Fruit fly (Drosophila melanogaster) whole organism, embryonic: Measurements from ENCODE around the gene BRWD3.

ENCODE experiments used
- Atf3 ChIP-seq: fragments of 200-800 bp; sonication (Bioruptor generic); optimal IDR thresholded peaks from 3 replicates; lab custom pipeline; 2016; ENCODE audit warnings: missing biosample characterization, missing genetic modification characterization
- Blimp-1 ChIP-seq: fragments of 200-800 bp; sonication (Bioruptor generic); optimal IDR thresholded peaks from 3 replicates; lab custom pipeline; 2018; ENCODE audit warnings: missing biosample characterization, missing genetic modification characterization, mild to moderate bottlenecking, moderate library complexity, missing genetic modification reagents
- CG11504 ChIP-seq: fragments of 200-800 bp; sonication (Bioruptor generic); optimal IDR thresholded peaks from 3 replicates; lab custom pipeline; 2019; ENCODE audit warnings: missing biosample characterization, mild to moderate bottlenecking, missing genetic modification characterization, moderate library complexity
- CG12391 ChIP-seq: fragments of 200-800 bp; sonication (Bioruptor generic); optimal IDR thresholded peaks from 3 replicates; lab custom pipeline; 2018; ENCODE audit warnings: missing biosample characterization, mild to moderate bottlenecking, missing genetic modification characterization, moderate library complexity
- CG18262 ChIP-seq: fragments of 200-800 bp; optimal IDR thresholded peaks from 3 replicates; lab custom pipeline; 2019; ENCODE audit warnings: missing biosample characterization, mild to moderate bottlenecking, missing genetic modification characterization, moderate library complexity
- CG1832 ChIP-seq: fragments of 200-800 bp; sonication (Bioruptor generic); optimal IDR thresholded peaks from 2 replicates; lab custom pipeline; 2017; ENCODE audit warnings: missing biosample characterization, mild to moderate bottlenecking, missing genetic modification characterization, inconsistent platforms
- CG18599 ChIP-seq: fragments of 200-800 bp; sonication (Bioruptor generic); optimal IDR thresholded peaks from 3 replicates; lab custom pipeline; 2017; ENCODE audit warnings: missing biosample characterization, missing genetic modification characterization, mild to moderate bottlenecking, moderate library complexity, missing genetic modification reagents
- CG3065 ChIP-seq: fragments of 200-800 bp; sonication (Bioruptor generic); optimal IDR thresholded peaks from 2 replicates; lab custom pipeline; 2016; ENCODE audit warnings: missing biosample characterization, missing genetic modification characterization
- CG34376 ChIP-seq: fragments of 200-800 bp; sonication (Bioruptor generic); optimal IDR thresholded peaks from 2 replicates; lab custom pipeline; 2018; ENCODE audit warnings: missing biosample characterization, mild to moderate bottlenecking, missing genetic modification characterization
- CG3847 ChIP-seq: fragments of 200-800 bp; sonication (Bioruptor generic); IDR thresholded peaks from 2 replicates; pipeline ENCODE4 v1.3.6; 2022; ENCODE audit warnings: missing biosample characterization, missing genetic modification characterization
- CG3995 ChIP-seq: fragments of 200-800 bp; sonication (Bioruptor generic); optimal IDR thresholded peaks from 3 replicates; lab custom pipeline; 2016; ENCODE audit warnings: missing biosample characterization, missing genetic modification characterization
- CG5953 ChIP-seq: fragments of 200-800 bp; sonication (Bioruptor generic); IDR thresholded peaks from 2 replicates; pipeline ENCODE4 v1.3.6; 2022; ENCODE audit warnings: missing biosample characterization, missing genetic modification characterization
- CG6175 ChIP-seq: fragments of 200-800 bp; sonication (Bioruptor generic); IDR thresholded peaks from 3 replicates; pipeline ENCODE4 v1.3.6; 2022; ENCODE audit warnings: missing biosample characterization, missing genetic modification characterization
- CG7963 ChIP-seq: fragments of 200-800 bp; sonication (Bioruptor generic); IDR thresholded peaks from 3 replicates; pipeline ENCODE4 v1.3.6; 2022; ENCODE audit warnings: missing biosample characterization, missing genetic modification characterization; ENCODE audit not compliant: partially characterized antibody
- CG7987 ChIP-seq: fragments of 200-800 bp; sonication (Bioruptor generic); optimal IDR thresholded peaks from 2 replicates; lab custom pipeline; 2018; ENCODE audit warnings: missing biosample characterization, mild to moderate bottlenecking, missing genetic modification characterization, moderate library complexity
- CHES-1-like ChIP-seq: fragments of 200-800 bp; sonication (Bioruptor generic); optimal IDR thresholded peaks from 2 replicates; lab custom pipeline; 2016; ENCODE audit warnings: missing biosample characterization, missing genetic modification characterization
- Dbx ChIP-seq: fragments of 200-800 bp; sonication (Bioruptor generic); IDR thresholded peaks from 3 replicates; pipeline ENCODE4 v1.3.6; 2022; ENCODE audit warnings: missing biosample characterization, missing genetic modification characterization
- Eip74EF ChIP-seq, 2 experiments: fragments of 200-800 bp in 1 of 2; fragments of >200 bp in 1 of 2; sonication (Bioruptor generic) in 1 of 2; optimal IDR thresholded peaks; 2 replicates each; lab custom pipeline; 2017 to 2019; ENCODE audit warnings: missing biosample characterization in 2 of 2, missing genetic modification characterization in 2 of 2, mild to moderate bottlenecking in 1 of 2, moderate library complexity in 1 of 2
- Gug ChIP-seq: fragments of 200-800 bp; sonication (Bioruptor generic); IDR thresholded peaks from 4 replicates; pipeline ENCODE4 v1.3.6; 2022; ENCODE audit warnings: missing biosample characterization, missing genetic modification characterization
- HLHmδ ChIP-seq: fragments of 200-800 bp; sonication (Bioruptor generic); optimal IDR thresholded peaks from 2 replicates; lab custom pipeline; 2018; ENCODE audit warnings: missing biosample characterization, mild to moderate bottlenecking, missing genetic modification characterization, moderate library complexity
- Med ChIP-seq: fragments of 200-800 bp; sonication (Bioruptor generic); peaks from one replicate; lab custom pipeline; 2016; ENCODE audit warnings: missing biosample characterization, missing genetic modification characterization, mild to moderate bottlenecking, inconsistent platforms, moderate library complexity
- Myb ChIP-seq: fragments of 200-800 bp; sonication (Bioruptor generic); optimal IDR thresholded peaks from 2 replicates; lab custom pipeline; 2016; ENCODE audit warnings: missing biosample characterization, missing genetic modification characterization
- Sry-δ ChIP-seq: fragments of 200-800 bp; sonication (Bioruptor generic); optimal IDR thresholded peaks from 2 replicates; lab custom pipeline; 2016; ENCODE audit warnings: missing biosample characterization, missing genetic modification characterization
- Stat92E ChIP-seq, 3 experiments: fragments of >200 bp in 2 of 3; fragments of 200-800 bp in 1 of 3; sonication (Bioruptor generic) in 1 of 3; optimal IDR thresholded peaks; 2 replicates each; lab custom pipeline; 2017 to 2019; ENCODE audit warnings: missing biosample characterization in 3 of 3, missing genetic modification characterization in 3 of 3, mild to moderate bottlenecking in 1 of 3, moderate library complexity in 1 of 3
- ara ChIP-seq: fragments of 200-800 bp; sonication (Bioruptor generic); IDR thresholded peaks from 2 replicates; pipeline ENCODE4 v1.3.6; 2022; ENCODE audit warnings: missing biosample characterization, missing genetic modification characterization
- ase ChIP-seq: fragments of 200-800 bp; sonication (Bioruptor generic); IDR thresholded peaks from 3 replicates; pipeline ENCODE4 v1.3.6; 2022; ENCODE audit warnings: missing biosample characterization, missing genetic modification characterization
- ato ChIP-seq: fragments of 200-800 bp; sonication (Bioruptor generic); IDR thresholded peaks from 2 replicates; pipeline ENCODE4 v1.3.6; 2022; ENCODE audit warnings: missing biosample characterization, missing genetic modification characterization; ENCODE audit not compliant: partially characterized antibody
- cas ChIP-seq: fragments of 200-800 bp; sonication (Bioruptor generic); IDR thresholded peaks from 2 replicates; pipeline ENCODE4 v1.3.6; 2022; ENCODE audit warnings: missing biosample characterization, missing genetic modification characterization
- croc ChIP-seq: fragments of 200-800 bp; sonication (Bioruptor generic); conservative IDR thresholded peaks from 3 replicates; pipeline ENCODE4 v1.3.6; 2022; ENCODE audit warnings: missing biosample characterization, missing genetic modification characterization
- da ChIP-seq: fragments of 200-800 bp; sonication (Bioruptor generic); optimal IDR thresholded peaks from 2 replicates; lab custom pipeline; 2016; ENCODE audit warnings: missing biosample characterization, missing genetic modification characterization
- dmrt99B ChIP-seq: fragments of 200-800 bp; sonication (Bioruptor generic); optimal IDR thresholded peaks from 2 replicates; lab custom pipeline; 2018; ENCODE audit warnings: missing biosample characterization, mild to moderate bottlenecking, missing genetic modification characterization, moderate library complexity
- en ChIP-seq: fragments of 200-800 bp; sonication (Bioruptor generic); optimal IDR thresholded peaks from 2 replicates; lab custom pipeline; 2016; ENCODE audit warnings: missing biosample characterization, missing genetic modification characterization
- eyg ChIP-seq: fragments of 200-800 bp; sonication (Bioruptor generic); optimal IDR thresholded peaks from 3 replicates; lab custom pipeline; 2016; ENCODE audit warnings: missing biosample characterization, missing genetic modification characterization
- fu2 ChIP-seq: fragments of 200-800 bp; sonication (Bioruptor generic); optimal IDR thresholded peaks from 2 replicates; lab custom pipeline; 2016; ENCODE audit warnings: missing biosample characterization, missing genetic modification characterization
- jumu ChIP-seq: fragments of 200-800 bp; sonication (Bioruptor generic); optimal IDR thresholded peaks from 3 replicates; lab custom pipeline; 2016; ENCODE audit warnings: missing biosample characterization, missing genetic modification characterization
- kah ChIP-seq: fragments of 200-800 bp; sonication (Bioruptor generic); optimal IDR thresholded peaks from 2 replicates; lab custom pipeline; 2018; ENCODE audit warnings: missing biosample characterization, mild to moderate bottlenecking, missing genetic modification characterization
- nmo ChIP-seq: fragments of 200-800 bp; sonication (Bioruptor generic); optimal IDR thresholded peaks from 2 replicates; lab custom pipeline; 2018; ENCODE audit warnings: missing biosample characterization, mild to moderate bottlenecking, missing genetic modification characterization, moderate library complexity
- ro ChIP-seq: fragments of 200-800 bp; sonication (Bioruptor generic); IDR thresholded peaks from 2 replicates; pipeline ENCODE4 v1.3.6; 2022; ENCODE audit warnings: missing biosample characterization, missing genetic modification characterization
- run ChIP-seq: fragments of 200-800 bp; sonication (Bioruptor generic); optimal IDR thresholded peaks from 3 replicates; lab custom pipeline; 2018; ENCODE audit warnings: missing biosample characterization, mild to moderate bottlenecking, missing genetic modification characterization
- scrt ChIP-seq: fragments of 200-800 bp; sonication (Bioruptor generic); optimal IDR thresholded peaks from 2 replicates; lab custom pipeline; 2018; ENCODE audit warnings: missing biosample characterization, mild to moderate bottlenecking, missing genetic modification characterization, moderate library complexity
- sd ChIP-seq: fragments of 200-800 bp; sonication (Bioruptor generic); optimal IDR thresholded peaks from 3 replicates; lab custom pipeline; 2018; ENCODE audit warnings: missing biosample characterization, mild to moderate bottlenecking, missing genetic modification characterization, moderate library complexity
- sisA ChIP-seq: fragments of 200-800 bp; sonication (Bioruptor generic); IDR thresholded peaks from 2 replicates; pipeline ENCODE4 v1.3.6; 2022; ENCODE audit warnings: missing biosample characterization, missing genetic modification characterization
- sna ChIP-seq: fragments of 200-800 bp; sonication (Bioruptor generic); IDR thresholded peaks from 2 replicates; pipeline ENCODE4 v1.3.6; 2022; ENCODE audit warnings: missing biosample characterization, missing genetic modification characterization; ENCODE audit not compliant: partially characterized antibody
- sr ChIP-seq: fragments of 200-800 bp; sonication (Bioruptor generic); IDR thresholded peaks from 3 replicates; pipeline ENCODE4 v1.3.6; 2022; ENCODE audit warnings: missing biosample characterization, missing genetic modification characterization
- tna ChIP-seq: fragments of 200-800 bp; sonication (Bioruptor generic); IDR thresholded peaks from 2 replicates; pipeline ENCODE4 v1.3.6; 2022; ENCODE audit warnings: missing biosample characterization, missing genetic modification characterization; ENCODE audit not compliant: partially characterized antibody
- wek ChIP-seq: fragments of 200-800 bp; sonication (Bioruptor generic); optimal IDR thresholded peaks from 3 replicates; lab custom pipeline; 2018; ENCODE audit warnings: missing biosample characterization, mild to moderate bottlenecking, missing genetic modification characterization, moderate library complexity
- wor ChIP-seq: fragments of 200-800 bp; sonication (Bioruptor generic); IDR thresholded peaks from 2 replicates; pipeline ENCODE4 v1.3.6; 2022; ENCODE audit warnings: missing biosample characterization, missing genetic modification characterization
- yki ChIP-seq: fragments of >200 bp; optimal IDR thresholded peaks from 3 replicates; lab custom pipeline; 2018

BRWD3 gene

dm6 chr3R:24295556-24296465 is 23.0 kb upstream of the BRWD3 start:
- no peak for TF ChIP-seq CG3995 (GFP tag; lab: Kevin White, UChicago)
- peak; percentile 18 for TF ChIP-seq run (tag; lab: Kevin White, UChicago)
- peak; percentile 67 for TF ChIP-seq sisA
- peak; percentile 39 for TF ChIP-seq wek (GFP tag; lab: Kevin White, UChicago)
- peak; percentile 76 for TF ChIP-seq Gug (GFP tag; lab: Robert Waterston, UW)
- peak; percentile 65 for TF ChIP-seq cas (GFP tag; lab: Robert Waterston, UW)
- TF ChIP-seq tna (GFP tag; lab: Robert Waterston, UW), result no peak
- TF ChIP-seq kah (GFP tag; lab: Kevin White, UChicago), result peak; percentile 44
- peak; percentile 73 for TF ChIP-seq nmo (GFP tag; lab: Kevin White, UChicago)
- peak; percentile 54 for TF ChIP-seq fu2 (GFP tag; lab: Kevin White, UChicago)
- TF ChIP-seq CG6175 (GFP tag; lab: Robert Waterston, UW), result peak; percentile 72; the same call in 2 of the 3 replicates
- TF ChIP-seq CG7963, result no peak
- no peak for TF ChIP-seq sr (GFP tag; lab: Robert Waterston, UW)
- peak; percentile 82 for TF ChIP-seq CG11504 (tag; lab: Kevin White, UChicago)
- no peak for TF ChIP-seq CG34376 (GFP tag; lab: Kevin White, UChicago)
- TF ChIP-seq dmrt99B (tag; lab: Kevin White, UChicago), result peak; percentile 81
- TF ChIP-seq Myb (GFP tag; lab: Kevin White, UChicago), result peak; percentile 30
- peak; percentile 64 for TF ChIP-seq Atf3
- TF ChIP-seq Sry-δ (GFP tag; lab: Kevin White, UChicago), result peak; percentile 11
- TF ChIP-seq CG12391 (tag; lab: Kevin White, UChicago), result peak; percentile 80
- peak; percentile 81 for TF ChIP-seq CG18262
- peak; percentile 68; the same call in 2 of the 3 replicates for TF ChIP-seq ase
- TF ChIP-seq yki, result no peak
- peak; percentile 63 for TF ChIP-seq CG7987
- peak; percentile 73 for TF ChIP-seq scrt
- peak; percentile 77 for TF ChIP-seq Dbx (GFP tag; lab: Robert Waterston, UW)
- TF ChIP-seq Eip74EF (GFP tag; optimal IDR thresholded peaks at IDR 0.05; lab: Kevin White, UChicago), result peak in 1 of 2 experiments; percentile 63
- TF ChIP-seq CG1832 (GFP tag; lab: Kevin White, UChicago), result peak; percentile 72
- TF ChIP-seq HLHmδ (GFP tag; lab: Kevin White, UChicago), result no peak
- peak; percentile 64 for TF ChIP-seq Blimp-1 (GFP tag; lab: Kevin White, UChicago)
- peak; percentile 64 for TF ChIP-seq jumu (GFP tag; lab: Kevin White, UChicago)
- TF ChIP-seq CG3065, result peak; percentile 22
- no peak; the same call in 2 of the 3 replicates for TF ChIP-seq croc (GFP tag; lab: Robert Waterston, UW)
- TF ChIP-seq sd (tag; lab: Kevin White, UChicago), result peak; percentile 64
- peak; percentile 44; the same call in 1 of the 2 replicates for TF ChIP-seq wor (GFP tag; lab: Robert Waterston, UW)
- TF ChIP-seq CHES-1-like (GFP tag; lab: Kevin White, UChicago), result peak; percentile 44
- TF ChIP-seq CG5953 (GFP tag; lab: Robert Waterston, UW), result 0 out of 2 replicates have a peak, but pooled peaks have one; percentile 56
- TF ChIP-seq Stat92E (GFP tag; optimal IDR thresholded peaks at IDR 0.05; lab: Kevin White, UChicago), result no peak
- TF ChIP-seq sna (GFP tag; lab: Robert Waterston, UW), result no peak
- peak; percentile 73 for TF ChIP-seq CG3847
- peak; percentile 87 for TF ChIP-seq ara (GFP tag; lab: Robert Waterston, UW)
- TF ChIP-seq Med (GFP tag; lab: Kevin White, UChicago), result peak; percentile 96
- peak; percentile 34 for TF ChIP-seq en (GFP tag; lab: Kevin White, UChicago)
- peak; percentile 82 for TF ChIP-seq CG18599
- peak; percentile 64 for TF ChIP-seq ro (GFP tag; lab: Robert Waterston, UW)
- no peak for TF ChIP-seq ato (GFP tag; lab: Robert Waterston, UW)
- TF ChIP-seq da (GFP tag; lab: Kevin White, UChicago), result no peak
- peak; percentile 32 for TF ChIP-seq eyg
